Fruit fly (Drosophila melanogaster): ENCODE results near the gene Chchd3.

The Chchd3 gene

dm6 chr3R:31048629-31049028 is 5.1 kb downstream of the Chchd3 start, which contains the start of gene Alp4:
Alp4 (plus strand) TSS chr3R:31048929.
- no peak for TF ChIP-seq pad (GFP tag; optimal IDR thresholded peaks at IDR 0.05)
- no peak for TF ChIP-seq ovo (GFP tag; optimal IDR thresholded peaks at IDR 0.05)
- no peak for TF ChIP-seq CG7045 (GFP tag; optimal IDR thresholded peaks at IDR 0.05)
- no peak for TF ChIP-seq CG7101 (tag; optimal IDR thresholded peaks at IDR 0.05)
- no peak for TF ChIP-seq CG1620 (GFP tag; optimal IDR thresholded peaks at IDR 0.05)
- TF ChIP-seq CG5204 (GFP tag; optimal IDR thresholded peaks at IDR 0.05): no peak
- TF ChIP-seq tj (GFP tag; optimal IDR thresholded peaks at IDR 0.05): no peak
- TF ChIP-seq cic (GFP tag; optimal IDR thresholded peaks at IDR 0.05): no peak
- no peak for TF ChIP-seq bab1 (GFP tag; optimal IDR thresholded peaks at IDR 0.05)
- TF ChIP-seq CG33017 (tag; optimal IDR thresholded peaks at IDR 0.05): no peak
- no peak for TF ChIP-seq toe (GFP tag; optimal IDR thresholded peaks at IDR 0.05)
- TF ChIP-seq Clk (GFP tag; optimal IDR thresholded peaks at IDR 0.05): no peak
- TF ChIP-seq CG11617 (GFP tag; optimal IDR thresholded peaks at IDR 0.05): no peak

dm6 chr3R:31045005-31045404 is 8.7 kb downstream of the Chchd3 start, which contains the start of gene CG33920:
CG33920 (minus strand) TSS chr3R:31045105.
- TF ChIP-seq CG33017 (tag; optimal IDR thresholded peaks at IDR 0.05) (no peak), CG7101 (tag; optimal IDR thresholded peaks at IDR 0.05) (no peak), Clk (GFP tag; optimal IDR thresholded peaks at IDR 0.05) (no peak), CG14711 (tag; optimal IDR thresholded peaks at IDR 0.05) (no peak), cic (GFP tag; optimal IDR thresholded peaks at IDR 0.05) (no peak), Crg-1 (GFP tag; optimal IDR thresholded peaks at IDR 0.05) (no peak), CG12768 (GFP tag; optimal IDR thresholded peaks at IDR 0.05) (no peak), bab1 (GFP tag; optimal IDR thresholded peaks at IDR 0.05) (no peak), kay (GFP tag; ENCODE audit: borderline replicate concordance) (no peak), Hr96 (GFP tag; optimal IDR thresholded peaks at IDR 0.05) (no peak), CG5204 (GFP tag; optimal IDR thresholded peaks at IDR 0.05) (no peak), tj (GFP tag; optimal IDR thresholded peaks at IDR 0.05) (no peak), CG7045 (GFP tag; optimal IDR thresholded peaks at IDR 0.05) (no peak)

dm6 chr3R:31038473-31039424 is 15.0 kb downstream of the Chchd3 start, which contains the start of gene CanA1:
CanA1 (plus strand) TSS chr3R:31039374.
- TF ChIP-seq CG12768 (GFP tag; optimal IDR thresholded peaks at IDR 0.05): no peak
- no peak for TF ChIP-seq kay (GFP tag; ENCODE audit: borderline replicate concordance)
- TF ChIP-seq CG7045 (GFP tag; optimal IDR thresholded peaks at IDR 0.05): no peak
- TF ChIP-seq toe (GFP tag; optimal IDR thresholded peaks at IDR 0.05): no peak
- no peak for TF ChIP-seq CG1620 (GFP tag; optimal IDR thresholded peaks at IDR 0.05)
- TF ChIP-seq CG5204 (GFP tag; optimal IDR thresholded peaks at IDR 0.05): no peak
- TF ChIP-seq CG7101 (tag; optimal IDR thresholded peaks at IDR 0.05): no peak
- TF ChIP-seq Crg-1 (GFP tag; optimal IDR thresholded peaks at IDR 0.05): no peak
- TF ChIP-seq tj (GFP tag; optimal IDR thresholded peaks at IDR 0.05): no peak
- no peak for TF ChIP-seq Mnt (GFP tag; optimal IDR thresholded peaks at IDR 0.05)
- TF ChIP-seq CG14711 (tag; optimal IDR thresholded peaks at IDR 0.05): no peak
- no peak for TF ChIP-seq CG33017 (tag; optimal IDR thresholded peaks at IDR 0.05)
- TF ChIP-seq CG11617 (GFP tag; optimal IDR thresholded peaks at IDR 0.05): no peak
- TF ChIP-seq cnc (optimal IDR thresholded peaks at IDR 0.05): no peak
- no peak for TF ChIP-seq cic (GFP tag; optimal IDR thresholded peaks at IDR 0.05)

- TF ChIP-seq Hr96 (GFP tag; optimal IDR thresholded peaks at IDR 0.05): no peak
Measured at dm6 chr3R:31035046-31035445, 18.7 kb downstream of the Chchd3 start, which contains the start of gene CG33773. CG33773 (plus strand) TSS chr3R:31035346.

dm6 chr3R:31020762-31021161 is 33.0 kb downstream of the Chchd3 start:
- TF ChIP-seq CG12768 (GFP tag; optimal IDR thresholded peaks at IDR 0.05) (no peak), CG11617 (GFP tag; optimal IDR thresholded peaks at IDR 0.05) (no peak), Hr96 (GFP tag; optimal IDR thresholded peaks at IDR 0.05) (no peak), bab1 (GFP tag; optimal IDR thresholded peaks at IDR 0.05) (no peak), CG5204 (GFP tag; optimal IDR thresholded peaks at IDR 0.05) (no peak), CG14711 (tag; optimal IDR thresholded peaks at IDR 0.05) (no peak), Clk (GFP tag; optimal IDR thresholded peaks at IDR 0.05) (no peak)

- no peak for TF ChIP-seq ovo (GFP tag; optimal IDR thresholded peaks at IDR 0.05)
- no peak for TF ChIP-seq CG33017 (tag; optimal IDR thresholded peaks at IDR 0.05)
- no peak for TF ChIP-seq pad (GFP tag; optimal IDR thresholded peaks at IDR 0.05)
- TF ChIP-seq toe (GFP tag; optimal IDR thresholded peaks at IDR 0.05): no peak
- no peak for TF ChIP-seq kay (GFP tag; ENCODE audit: borderline replicate concordance)
- no peak for TF ChIP-seq CG12768 (GFP tag; optimal IDR thresholded peaks at IDR 0.05)
Measured at dm6 chr3R:31019662-31020061, 34.1 kb downstream of the Chchd3 start.

- TF ChIP-seq pad (GFP tag; optimal IDR thresholded peaks at IDR 0.05) (peak; percentile 95), cnc (optimal IDR thresholded peaks at IDR 0.05) (no peak), Hr96 (GFP tag; optimal IDR thresholded peaks at IDR 0.05) (no peak)
Measured at dm6 chr3R:31016715-31017114, 37.0 kb downstream of the Chchd3 start, which contains the start of gene 5-HT7. 5-HT7 (minus strand) TSS chr3R:31016875.
